Worm (Caenorhabditis elegans): Measurements from ENCODE around the gene D2096.13.

D2096.13 gene

DNA sequence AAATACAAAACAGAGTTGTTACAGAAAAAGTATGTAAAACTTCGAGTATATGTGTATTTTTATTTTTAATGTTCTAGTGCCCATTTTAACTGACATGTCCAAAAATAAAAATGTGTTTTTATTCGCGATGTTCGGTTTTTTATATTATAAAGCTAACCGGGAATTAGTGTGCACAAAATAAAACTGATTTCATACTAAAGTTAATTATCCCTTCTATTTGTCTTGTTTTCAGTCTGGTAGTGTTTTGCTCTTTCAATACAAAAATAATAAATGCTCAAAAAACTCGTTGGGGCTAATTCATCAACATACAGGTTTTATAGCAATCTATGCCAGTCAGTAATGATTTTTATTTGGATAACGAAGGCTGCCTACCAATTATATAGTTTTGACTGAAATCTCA lies 26.3 kb upstream of the D2096.13 start:
- TF ChIP-seq F10B5.3 (tag; optimal IDR thresholded peaks at IDR 0.05) = no peak
- TF ChIP-seq unc-62 (GFP tag; optimal IDR thresholded peaks at IDR 0.05 in 1 of 2) = peak in 1 of 2 experiments; percentile 94
- no peak for TF ChIP-seq unc-62 (tag; optimal IDR thresholded peaks at IDR 0.05)

ce11 chrIV:8382695-8383094 lies 24.3 kb upstream of the D2096.13 start, which contains the start of gene D2096.9:
Gene D2096.9, minus strand, starts transcription at chrIV:8382795.
- TF ChIP-seq dpl-1 (GFP tag; optimal IDR thresholded peaks at IDR 0.05) (no peak), F49E8.2 (tag; optimal IDR thresholded peaks at IDR 0.05; ENCODE audit: borderline replicate concordance) (no peak), D1046.2 (GFP tag; IDR thresholded peaks at IDR 0.05) (no peak), unc-62 (GFP tag; optimal IDR thresholded peaks at IDR 0.05 in 1 of 2) (peak in 1 of 2 experiments; percentile 52), unc-62 (tag; optimal IDR thresholded peaks at IDR 0.05) (no peak)

DNA sequence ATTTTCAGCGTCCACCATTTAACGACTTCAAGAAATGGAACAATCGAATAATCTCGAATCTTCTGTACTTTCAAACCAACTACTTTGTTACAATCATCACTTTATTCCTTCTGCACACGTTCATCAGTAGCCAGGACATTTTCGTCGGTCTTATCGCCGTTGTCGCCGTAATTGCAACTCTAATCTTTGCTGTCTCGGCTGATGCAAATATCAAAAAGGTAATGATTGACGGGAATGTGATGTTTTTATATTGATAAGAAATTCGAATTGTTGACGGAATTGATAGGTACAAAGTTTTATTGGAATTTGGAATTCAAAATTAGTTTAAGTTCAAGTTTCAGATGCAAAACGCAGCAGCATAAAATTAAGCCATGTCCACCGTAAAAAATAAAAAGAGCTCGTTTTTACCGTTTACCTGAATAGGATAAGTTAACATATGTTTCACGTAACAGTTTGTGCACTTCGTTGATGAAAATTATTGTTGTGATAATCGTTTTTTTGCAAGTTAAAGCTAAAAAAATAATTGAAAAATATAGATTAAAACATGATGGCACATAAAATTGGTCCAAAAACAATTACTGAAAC lies 22.0 kb upstream of the D2096.13 start:
- TF ChIP-seq T20F7.1 (GFP tag; optimal IDR thresholded peaks at IDR 0.05) (peak; percentile 33), nhr-28 (tag; optimal IDR thresholded peaks at IDR 0.05) (peak; percentile 73), nhr-42 (GFP tag; IDR thresholded peaks at IDR 0.05) (no peak), unc-62 (GFP tag; optimal IDR thresholded peaks at IDR 0.05 in 1 of 2) (peak; percentile 47 to 93), unc-62 (tag; optimal IDR thresholded peaks at IDR 0.05) (no peak), nhr-48 (tag; optimal IDR thresholded peaks at IDR 0.05) (peak; percentile 21), mxl-3 (GFP tag; optimal IDR thresholded peaks at IDR 0.05) (peak; percentile 21), lsy-2 (tag; optimal IDR thresholded peaks at IDR 0.05) (no peak), pqm-1 (tag; optimal IDR thresholded peaks at IDR 0.05) (peak; percentile 92), nhr-77 (tag; optimal IDR thresholded peaks at IDR 0.05) (peak; percentile 41), nhr-102 (tag; optimal IDR thresholded peaks at IDR 0.05) (peak; percentile 11), php-3 (GFP tag; IDR thresholded peaks at IDR 0.05) (peak; percentile 89), dmd-6 (GFP tag; IDR thresholded peaks at IDR 0.05) (peak; percentile 94), dve-1 (tag; optimal IDR thresholded peaks at IDR 0.05; ENCODE audit: insufficient read depth) (peak; percentile 77), aha-1 (tag) (peak; percentile 9), tra-1 (GFP tag; IDR thresholded peaks at IDR 0.05) (peak; percentile 79; the same call in 1 of the 2 replicates), ama-1 (optimal IDR thresholded peaks at IDR 0.05) (no peak), daf-16 (GFP tag; optimal IDR thresholded peaks at IDR 0.05) (peak in 1 of 2 experiments; percentile 47), daf-16 (tag; optimal IDR thresholded peaks at IDR 0.05) (peak; percentile 81), F26F4.8 (GFP tag; conservative IDR thresholded peaks at IDR 0.05) (no peak)

ce11 chrIV:8379683-8380082 lies 21.3 kb upstream of the D2096.13 start, which contains the start of gene praf-3:
Gene praf-3, plus strand, starts transcription at chrIV:8379983.
- TF ChIP-seq ztf-7 (tag; optimal IDR thresholded peaks at IDR 0.05) (no peak), Y105C5A.15 (GFP tag; IDR thresholded peaks at IDR 0.05) (no peak), hif-1 (tag; optimal IDR thresholded peaks at IDR 0.05) (no peak), nhr-41 (GFP tag; IDR thresholded peaks at IDR 0.05) (no peak), lsy-2 (tag; optimal IDR thresholded peaks at IDR 0.05) (no peak), mdl-1 (tag; optimal IDR thresholded peaks at IDR 0.05) (no peak)

- TF ChIP-seq ceh-82 (tag; optimal IDR thresholded peaks at IDR 0.05) (no peak), ceh-28 (tag; optimal IDR thresholded peaks at IDR 0.05) (no peak), mxl-3 (GFP tag; optimal IDR thresholded peaks at IDR 0.05) (no peak), attf-4 (tag; optimal IDR thresholded peaks at IDR 0.05) (no peak), nhr-77 (tag; optimal IDR thresholded peaks at IDR 0.05) (peak; percentile 83), jun-1 (tag; optimal IDR thresholded peaks at IDR 0.05) (no peak), daf-12 (tag; optimal IDR thresholded peaks at IDR 0.05) (no peak), lin-13 (GFP tag; optimal IDR thresholded peaks at IDR 0.05) (peak; percentile 84), nhr-25 (tag; optimal IDR thresholded peaks at IDR 0.05; ENCODE audit: borderline replicate concordance, insufficient read depth) (peak; percentile 21), ctbp-1 (GFP tag; IDR thresholded peaks at IDR 0.05) (no peak), fkh-10 (GFP tag; optimal IDR thresholded peaks at IDR 0.05) (peak; percentile 18), F37D6.2 (tag; optimal IDR thresholded peaks at IDR 0.05) (no peak), vab-7 (GFP tag; IDR thresholded peaks at IDR 0.05) (no peak), ZK337.2 (GFP tag; IDR thresholded peaks at IDR 0.05) (no peak), ceh-44 (GFP tag; IDR thresholded peaks at IDR 0.05) (no peak), gei-8 (GFP tag; optimal IDR thresholded peaks at IDR 0.05) (no peak), ztf-7 (tag; optimal IDR thresholded peaks at IDR 0.05) (peak; percentile 8), duxl-1 (tag; optimal IDR thresholded peaks at IDR 0.05; ENCODE audit: poor library complexity) (no peak), mep-1 (tag; optimal IDR thresholded peaks at IDR 0.05) (peak; percentile 87)
These were observed 20.9 kb upstream of the D2096.13 start, which contains the start of gene nap-1 for ce11 chrIV:8379278-8379677. Gene nap-1, minus strand, starts transcription at chrIV:8379319.
